Worm (Caenorhabditis elegans): ENCODE data around the gene C39F7.5.

DNA sequence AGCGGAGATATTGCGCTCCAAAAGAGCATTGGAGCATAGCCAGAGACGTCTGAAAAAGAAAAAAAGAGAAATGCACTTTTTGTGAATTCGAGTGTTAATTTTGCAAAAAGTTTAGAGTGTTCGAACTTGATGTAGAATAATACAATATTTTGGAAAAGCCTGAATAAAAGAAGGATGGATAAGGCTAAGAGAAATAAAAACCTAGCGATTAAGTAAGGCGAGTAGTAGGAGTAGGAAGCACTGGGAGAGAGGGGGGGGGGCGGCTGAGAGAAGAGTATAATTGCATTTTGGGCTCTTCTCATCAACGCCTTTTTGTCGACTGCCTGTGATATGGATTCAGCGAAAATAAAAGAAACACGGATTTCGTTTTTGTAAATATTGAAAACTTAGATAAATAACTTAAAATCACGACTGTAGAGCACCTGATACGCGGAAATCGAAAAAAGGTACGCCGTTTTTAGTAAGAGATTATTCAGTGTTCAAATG is 53.3 kb downstream of the C39F7.5 start, which contains the start of gene F16B3.3:
- TF ChIP-seq nhr-47 (tag; optimal IDR thresholded peaks at IDR 0.05) (no peak), aly-2 (tag; optimal IDR thresholded peaks at IDR 0.05) (no peak)
